Fruit fly (Drosophila melanogaster) whole organism, embryonic: Measurements from ENCODE around the gene Eip63F-1.

Experiments
- BEAF-32 ChIP-seq: fragments of 200-800 bp; sonication (Bioruptor generic); optimal IDR thresholded peaks from 3 replicates; lab custom pipeline; 2017; ENCODE audit warnings: missing biosample characterization, missing genetic modification characterization, mild to moderate bottlenecking, moderate library complexity, missing genetic modification reagents
- Bgb ChIP-seq: fragments of 200-800 bp; sonication (Bioruptor generic); IDR thresholded peaks from 2 replicates; pipeline ENCODE4 v1.3.6; 2022; ENCODE audit warnings: missing biosample characterization, missing genetic modification characterization; ENCODE audit not compliant: partially characterized antibody
- CG10267 ChIP-seq: fragments of 200-800 bp; sonication (Bioruptor generic); optimal IDR thresholded peaks from 2 replicates; lab custom pipeline; 2018; ENCODE audit warnings: missing biosample characterization, mild to moderate bottlenecking, missing genetic modification characterization, moderate library complexity
- CG10462 ChIP-seq: fragments of 200-800 bp; sonication (Bioruptor generic); optimal IDR thresholded peaks from 2 replicates; lab custom pipeline; 2016; ENCODE audit warnings: missing biosample characterization, missing genetic modification characterization
- CG10565 ChIP-seq: fragments of 200-800 bp; sonication (Bioruptor generic); optimal IDR thresholded peaks from 3 replicates; lab custom pipeline; 2016; ENCODE audit warnings: missing biosample characterization, mild to moderate bottlenecking, missing genetic modification characterization
- CG10959 ChIP-seq: fragments of 200-800 bp; sonication (Bioruptor generic); IDR thresholded peaks from 2 replicates; pipeline ENCODE4 v1.3.6; 2022; ENCODE audit warnings: missing biosample characterization, missing genetic modification characterization
- CG10979 ChIP-seq: fragments of 200-800 bp; sonication (Bioruptor generic); optimal IDR thresholded peaks from 2 replicates; lab custom pipeline; 2018; ENCODE audit warnings: missing biosample characterization, mild to moderate bottlenecking, missing genetic modification characterization, moderate library complexity
- CG12155 ChIP-seq: fragments of 200-800 bp; sonication (Bioruptor generic); optimal IDR thresholded peaks from 3 replicates; lab custom pipeline; 2016; ENCODE audit warnings: missing biosample characterization, missing genetic modification characterization
- CG12299 ChIP-seq: fragments of 200-800 bp; sonication (Bioruptor generic); optimal IDR thresholded peaks from 2 replicates; lab custom pipeline; 2018; ENCODE audit warnings: missing biosample characterization, mild to moderate bottlenecking, missing genetic modification characterization
- CG15269 ChIP-seq: fragments of 200-800 bp; sonication (Bioruptor generic); optimal IDR thresholded peaks from 2 replicates; lab custom pipeline; 2018; ENCODE audit warnings: missing biosample characterization, mild to moderate bottlenecking, missing genetic modification characterization, moderate library complexity
- CG15601 ChIP-seq: fragments of 200-800 bp; sonication (Bioruptor generic); optimal IDR thresholded peaks from 3 replicates; lab custom pipeline; 2019; ENCODE audit warnings: missing biosample characterization, mild to moderate bottlenecking, missing genetic modification characterization, moderate library complexity
- CG17186 ChIP-seq: fragments of 200-800 bp; sonication (Bioruptor generic); optimal IDR thresholded peaks from 3 replicates; lab custom pipeline; 2017; ENCODE audit warnings: missing biosample characterization, missing genetic modification reagents, missing genetic modification characterization
- CG17361 ChIP-seq: fragments of 200-800 bp; sonication (Bioruptor generic); IDR thresholded peaks from 3 replicates; pipeline ENCODE4 v1.3.6; 2022; ENCODE audit warnings: missing biosample characterization, missing genetic modification characterization
- CG17612 ChIP-seq: fragments of 200-800 bp; sonication (Bioruptor generic); IDR thresholded peaks from 2 replicates; pipeline ENCODE4 v1.3.6; 2022; ENCODE audit warnings: missing biosample characterization, missing genetic modification characterization
- CG17912 ChIP-seq: fragments of 200-800 bp; sonication (Bioruptor generic); optimal IDR thresholded peaks from 2 replicates; lab custom pipeline; 2018; ENCODE audit warnings: missing biosample characterization, mild to moderate bottlenecking, missing genetic modification characterization
- CG18262 ChIP-seq: fragments of 200-800 bp; optimal IDR thresholded peaks from 3 replicates; lab custom pipeline; 2019; ENCODE audit warnings: missing biosample characterization, mild to moderate bottlenecking, missing genetic modification characterization, moderate library complexity
- CG2129 ChIP-seq: fragments of 200-800 bp; sonication (Bioruptor generic); IDR thresholded peaks from 2 replicates; pipeline ENCODE4 v1.3.6; 2022; ENCODE audit warnings: missing biosample characterization, missing genetic modification characterization; ENCODE audit not compliant: partially characterized antibody
- CG2875 ChIP-seq: fragments of 200-800 bp; sonication (Bioruptor generic); optimal IDR thresholded peaks from 2 replicates; lab custom pipeline; 2017; ENCODE audit warnings: missing biosample characterization, mild to moderate bottlenecking, missing genetic modification characterization, missing genetic modification reagents
- CG31365 ChIP-seq: fragments of 200-800 bp; sonication (Bioruptor generic); optimal IDR thresholded peaks from 2 replicates; lab custom pipeline; 2018; ENCODE audit warnings: missing biosample characterization, mild to moderate bottlenecking, missing genetic modification characterization
- CG4854 ChIP-seq: fragments of 200-800 bp; sonication (Bioruptor generic); optimal IDR thresholded peaks from 2 replicates; lab custom pipeline; 2016; ENCODE audit warnings: missing biosample characterization, missing genetic modification characterization, inconsistent platforms
- CG6765 ChIP-seq: fragments of 200-800 bp; sonication (Bioruptor generic); optimal IDR thresholded peaks from 3 replicates; lab custom pipeline; 2017; ENCODE audit warnings: missing biosample characterization, mild to moderate bottlenecking, missing genetic modification characterization
- CG7372 ChIP-seq: fragments of 200-800 bp; sonication (Bioruptor generic); IDR thresholded peaks from 2 replicates; pipeline ENCODE4 v1.3.6; 2022; ENCODE audit warnings: missing biosample characterization, missing genetic modification characterization
- CG7556 ChIP-seq: fragments of 200-800 bp; sonication (Bioruptor generic); optimal IDR thresholded peaks from 2 replicates; lab custom pipeline; 2017; ENCODE audit warnings: missing biosample characterization, mild to moderate bottlenecking, missing genetic modification characterization
- CG8924 ChIP-seq: fragments of 200-800 bp; optimal IDR thresholded peaks from 3 replicates; lab custom pipeline; 2019; ENCODE audit warnings: missing biosample characterization, mild to moderate bottlenecking, missing genetic modification characterization, moderate library complexity
- CG9437 ChIP-seq: fragments of 200-800 bp; sonication (Bioruptor generic); optimal IDR thresholded peaks from 2 replicates; lab custom pipeline; 2018; ENCODE audit warnings: missing biosample characterization, mild to moderate bottlenecking, missing genetic modification characterization
- CG9727 ChIP-seq: fragments of 200-800 bp; sonication (Bioruptor generic); optimal IDR thresholded peaks from 3 replicates; lab custom pipeline; 2017; ENCODE audit warnings: missing biosample characterization, mild to moderate bottlenecking, missing genetic modification characterization
- CoRest ChIP-seq: fragments of 200-800 bp; sonication (Bioruptor generic); optimal IDR thresholded peaks from 3 replicates; lab custom pipeline; 2018; ENCODE audit warnings: missing biosample characterization, mild to moderate bottlenecking, missing genetic modification characterization, moderate library complexity
- Drgx ChIP-seq: fragments of 200-800 bp; sonication (Bioruptor generic); IDR thresholded peaks from 2 replicates; pipeline ENCODE4 v1.3.6; 2022; ENCODE audit warnings: missing biosample characterization, missing genetic modification characterization
- Elba2 ChIP-seq: fragments of 200-800 bp; sonication (Bioruptor generic); optimal IDR thresholded peaks from 3 replicates; lab custom pipeline; 2016; ENCODE audit warnings: missing biosample characterization, missing genetic modification characterization
- Ets97D ChIP-seq: fragments of 200-800 bp; sonication (Bioruptor generic); optimal IDR thresholded peaks from 3 replicates; lab custom pipeline; 2016; ENCODE audit warnings: missing biosample characterization, missing genetic modification characterization
- GATAe ChIP-seq: fragments of 200-800 bp; sonication (Bioruptor generic); conservative IDR thresholded peaks from 2 replicates; pipeline ENCODE4 v1.3.6; 2022; ENCODE audit warnings: missing biosample characterization, missing genetic modification characterization
- MBD-R2 ChIP-seq: fragments of 200-800 bp; sonication (Bioruptor generic); IDR thresholded peaks from 2 replicates; pipeline ENCODE4 v1.3.6; 2022; ENCODE audit warnings: missing biosample characterization, missing genetic modification characterization
- Mad ChIP-seq: fragments of 200-800 bp; sonication (Bioruptor generic); optimal IDR thresholded peaks from 2 replicates; lab custom pipeline; 2016; ENCODE audit warnings: missing biosample characterization, missing genetic modification characterization
- Sox100B ChIP-seq: fragments of 200-800 bp; sonication (Bioruptor generic); optimal IDR thresholded peaks from 3 replicates; lab custom pipeline; 2018; ENCODE audit warnings: missing biosample characterization, mild to moderate bottlenecking, missing genetic modification characterization
- Ssrp ChIP-seq: fragments of 200-800 bp; sonication (Bioruptor generic); optimal IDR thresholded peaks from 2 replicates; lab custom pipeline; 2018; ENCODE audit warnings: missing biosample characterization, mild to moderate bottlenecking, missing genetic modification characterization, moderate library complexity
- Tbp ChIP-seq: fragments of >200 bp; optimal IDR thresholded peaks from 2 replicates; lab custom pipeline; 2018; ENCODE audit warnings: missing biosample characterization, missing genetic modification characterization
- ara ChIP-seq: fragments of 200-800 bp; sonication (Bioruptor generic); IDR thresholded peaks from 2 replicates; pipeline ENCODE4 v1.3.6; 2022; ENCODE audit warnings: missing biosample characterization, missing genetic modification characterization
- chif ChIP-seq, 2 experiments: fragments of 200-800 bp; sonication (Bioruptor generic); optimal IDR thresholded peaks; 3 replicates each; lab custom pipeline; 2016; ENCODE audit warnings: missing biosample characterization in 2 of 2, missing genetic modification characterization in 2 of 2
- corto ChIP-seq: fragments of 200-800 bp; sonication (Bioruptor generic); optimal IDR thresholded peaks from 2 replicates; lab custom pipeline; 2016; ENCODE audit warnings: missing biosample characterization, mild to moderate bottlenecking, missing genetic modification characterization, moderate library complexity
- dmrt11E ChIP-seq: fragments of 200-800 bp; sonication (Bioruptor generic); optimal IDR thresholded peaks from 3 replicates; lab custom pipeline; 2018; ENCODE audit warnings: missing biosample characterization, mild to moderate bottlenecking, missing genetic modification characterization, moderate library complexity
- h ChIP-seq: fragments of >200 bp; optimal IDR thresholded peaks from 2 replicates; lab custom pipeline; 2017
- maf-S ChIP-seq: fragments of 200-800 bp; sonication (Bioruptor generic); optimal IDR thresholded peaks from 2 replicates; lab custom pipeline; 2016; ENCODE audit warnings: missing biosample characterization, missing genetic modification characterization
- otp ChIP-seq: fragments of 200-800 bp; sonication (Bioruptor generic); IDR thresholded peaks from 3 replicates; pipeline ENCODE4, ENCODE4 v1.3.6; 2022; ENCODE audit warnings: missing biosample characterization, missing genetic modification characterization
- pzg ChIP-seq: fragments of 200-800 bp; sonication (Bioruptor generic); optimal IDR thresholded peaks from 3 replicates; lab custom pipeline; 2018; ENCODE audit warnings: missing biosample characterization, mild to moderate bottlenecking, missing genetic modification characterization, moderate library complexity
- row ChIP-seq: fragments of 200-800 bp; sonication (Bioruptor generic); IDR thresholded peaks from 3 replicates; pipeline ENCODE4 v1.3.6; 2022; ENCODE audit warnings: missing biosample characterization, missing genetic modification characterization
- sqz ChIP-seq: fragments of 200-800 bp; sonication (Bioruptor generic); optimal IDR thresholded peaks from 3 replicates; lab custom pipeline; 2018; ENCODE audit warnings: missing biosample characterization, mild to moderate bottlenecking, missing genetic modification characterization
- tio ChIP-seq: fragments of 200-800 bp; sonication (Bioruptor generic); optimal IDR thresholded peaks from 2 replicates; lab custom pipeline; 2017; ENCODE audit warnings: missing biosample characterization, missing genetic modification characterization, inconsistent platforms
- trh ChIP-seq: fragments of 200-800 bp; sonication (Bioruptor generic); optimal IDR thresholded peaks from 2 replicates; lab custom pipeline; 2016; ENCODE audit warnings: missing biosample characterization, missing genetic modification characterization
- tx ChIP-seq: fragments of 200-800 bp; sonication (Bioruptor generic); optimal IDR thresholded peaks from 2 replicates; lab custom pipeline; 2016; ENCODE audit warnings: missing biosample characterization, missing genetic modification characterization
- wor ChIP-seq: fragments of 200-800 bp; sonication (Bioruptor generic); IDR thresholded peaks from 2 replicates; pipeline ENCODE4 v1.3.6; 2022; ENCODE audit warnings: missing biosample characterization, missing genetic modification characterization
- yki ChIP-seq: fragments of >200 bp; optimal IDR thresholded peaks from 3 replicates; lab custom pipeline; 2018

Gene Eip63F-1

dm6 chr3L:3977622-3978355 is 42.4 kb upstream of the Eip63F-1 start (continued):
- TF ChIP-seq Ets97D (no peak), CG7556 (GFP tag; lab: Kevin White, UChicago) (peak; percentile 35), maf-S (GFP tag; lab: Kevin White, UChicago) (no peak), wor (GFP tag; lab: Robert Waterston, UW) (no peak), CG2129 (GFP tag; lab: Robert Waterston, UW) (no peak), CG10565 (GFP tag; lab: Kevin White, UChicago) (no peak), CG17912 (no peak), CG4854 (GFP tag; lab: Kevin White, UChicago) (no peak), Bgb (no peak), otp (GFP tag; lab: Robert Waterston, UW) (no peak), yki (lab: Kevin White, UChicago) (no peak), Ssrp (tag; lab: Kevin White, UChicago) (peak; percentile 39), CG12155 (no peak), CG17612 (GFP tag; lab: Robert Waterston, UW) (no peak), h (no peak), CG12299 (no peak), CG15601 (peak; percentile 29), dmrt11E (tag; lab: Kevin White, UChicago) (peak; percentile 90), corto (no peak), Tbp (GFP tag; lab: Kevin White, UChicago) (no peak), CG9437 (GFP tag; lab: Kevin White, UChicago) (no peak), Mad (GFP tag; lab: Kevin White, UChicago) (no peak), Drgx (GFP tag; lab: Robert Waterston, UW) (no peak), sqz (GFP tag; lab: Kevin White, UChicago) (peak; percentile 89), CG10267 (tag; lab: Kevin White, UChicago) (peak; percentile 64), CG10959 (peak; percentile 63), CG15269 (no peak), row (GFP tag; lab: Robert Waterston, UW) (peak; percentile 54), MBD-R2 (no peak), CG2875 (GFP tag; lab: Kevin White, UChicago) (no peak), CG8924 (peak; percentile 48), tio (no peak), tx (GFP tag; lab: Kevin White, UChicago) (no peak), BEAF-32 (GFP tag; lab: Kevin White, UChicago) (no peak), ara (GFP tag; lab: Robert Waterston, UW) (peak; percentile 53; the same call in 1 of the 2 replicates), CG7372 (GFP tag; lab: Robert Waterston, UW) (no peak), Sox100B (GFP tag; lab: Kevin White, UChicago) (no peak), pzg (GFP tag; lab: Kevin White, UChicago) (no peak), CG18262 (tag; lab: Kevin White, UChicago) (peak; percentile 78), trh (GFP tag; lab: Kevin White, UChicago) (no peak), CG10979 (tag; lab: Kevin White, UChicago) (peak; percentile 76), chif (GFP tag; optimal IDR thresholded peaks at IDR 0.05; lab: Kevin White, UChicago) (peak in 1 of 2 experiments; percentile 56), CG17361 (GFP tag; lab: Robert Waterston, UW) (peak; percentile 54; the same call in 2 of the 3 replicates), CG10462 (GFP tag; lab: Kevin White, UChicago) (no peak), CG17186 (no peak), CoRest (tag; lab: Kevin White, UChicago) (peak; percentile 8), CG9727 (GFP tag; lab: Kevin White, UChicago) (peak; percentile 78), Elba2 (GFP tag; lab: Kevin White, UChicago) (peak; percentile 58), CG31365 (no peak), CG6765 (GFP tag; lab: Kevin White, UChicago) (no peak), GATAe (GFP tag; lab: Robert Waterston, UW) (no peak)
